Worm (Caenorhabditis elegans) whole organism, L4 larva: ENCODE data around the gene lin-48.

ENCODE experiments used
- F37D6.2 ChIP-seq: sonication (generic microtip); optimal IDR thresholded peaks from 2 replicates; lab custom pipeline; 2016; ENCODE audit warnings: mild to moderate bottlenecking, missing genetic modification characterization, missing compliant biosample characterization
- T26A8.4 ChIP-seq: fragments of 200-800 bp; sonication (Bioruptor generic); IDR thresholded peaks from 2 replicates; pipeline ENCODE4 v1.3.6; 2022; ENCODE audit warnings: missing genetic modification characterization, missing compliant biosample characterization
- Y48G9A.11 ChIP-seq: fragments of 200-800 bp; sonication (Bioruptor generic); IDR thresholded peaks from 2 replicates; pipeline ENCODE4 v1.3.6; 2022; ENCODE audit warnings: missing genetic modification reagents, missing genetic modification characterization, missing compliant biosample characterization
- Y5F2A.4 ChIP-seq: fragments of 200-800 bp; sonication (Bioruptor generic); optimal IDR thresholded peaks from 2 replicates; lab custom pipeline; 2018; ENCODE audit warnings: mild to moderate bottlenecking, missing genetic modification characterization, missing compliant biosample characterization
- ZK337.2 ChIP-seq: fragments of 200-800 bp; sonication (Bioruptor generic); IDR thresholded peaks from 2 replicates; pipeline ENCODE4 v1.3.6; 2022; ENCODE audit warnings: missing genetic modification reagents, missing genetic modification characterization, missing compliant biosample characterization
- ZK546.5 ChIP-seq, 2 experiments: sonication (generic microtip); optimal IDR thresholded peaks; 2 replicates each; lab custom pipeline; 2017; ENCODE audit warnings: missing biosample characterization in 2 of 2, missing genetic modification characterization in 2 of 2
- aha-1 ChIP-seq: fragments of 150-350 bp; peaks from one replicate; lab custom pipeline; 2014; ENCODE audit warnings: missing biosample characterization, missing genetic modification characterization
- aly-2 ChIP-seq: sonication (generic microtip); optimal IDR thresholded peaks from 2 replicates; lab custom pipeline; 2018; ENCODE audit warnings: missing biosample characterization, missing genetic modification characterization
- ces-1 ChIP-seq: fragments of 150-350 bp; sonication (generic microtip); optimal IDR thresholded peaks from 4 replicates; lab custom pipeline; 2014; ENCODE audit warnings: missing biosample characterization, missing genetic modification reagents, missing genetic modification characterization
- cey-2 ChIP-seq: sonication (generic microtip); optimal IDR thresholded peaks from 3 replicates; lab custom pipeline; 2017; ENCODE audit warnings: missing genetic modification characterization, mild to moderate bottlenecking, missing compliant biosample characterization, antibody characterized with exemption, borderline replicate concordance; ENCODE audit not compliant: insufficient read depth
- ctbp-1 ChIP-seq: fragments of 200-800 bp; sonication (Bioruptor generic); IDR thresholded peaks from 2 replicates; pipeline ENCODE4 v1.3.6; 2022; ENCODE audit warnings: missing genetic modification reagents, missing genetic modification characterization, missing compliant biosample characterization
- daf-12 ChIP-seq: fragments of 150-350 bp; optimal IDR thresholded peaks from 2 replicates; lab custom pipeline; 2014; ENCODE audit warnings: missing biosample characterization, missing genetic modification reagents, missing genetic modification characterization
- daf-16 ChIP-seq, 3 experiments: sonication (generic microtip); optimal IDR thresholded peaks; 2 replicates each; lab custom pipeline; 2016 to 2017; ENCODE audit warnings: missing genetic modification characterization in 3 of 3, missing genetic modification reagents in 3 of 3, mild to moderate bottlenecking in 2 of 3, missing compliant biosample characterization in 2 of 3, missing biosample characterization in 1 of 3, moderate library complexity in 1 of 3
- daf-8 ChIP-seq: fragments of 200-800 bp; sonication (Bioruptor generic); IDR thresholded peaks from 2 replicates; pipeline ENCODE4 v1.3.6; 2022; ENCODE audit warnings: missing genetic modification characterization, missing compliant biosample characterization
- dpl-1 ChIP-seq: fragments of 150-350 bp; optimal IDR thresholded peaks from 2 replicates; lab custom pipeline; 2014; ENCODE audit warnings: missing biosample characterization, missing genetic modification reagents, missing genetic modification characterization
- duxl-1 ChIP-seq: sonication (generic microtip); optimal IDR thresholded peaks from 2 replicates; lab custom pipeline; 2016; ENCODE audit warnings: mild to moderate bottlenecking, missing genetic modification characterization, moderate library complexity, missing compliant biosample characterization; ENCODE audit not compliant: poor library complexity
- dve-1 ChIP-seq: sonication (generic microtip); optimal IDR thresholded peaks from 2 replicates; lab custom pipeline; 2017; ENCODE audit warnings: antibody characterized with exemption, mild to moderate bottlenecking, missing genetic modification characterization, missing compliant biosample characterization; ENCODE audit not compliant: insufficient read depth
- egl-43 ChIP-seq: fragments of 200-800 bp; sonication (Bioruptor generic); IDR thresholded peaks from 2 replicates; pipeline ENCODE4 v1.3.6; 2022; ENCODE audit warnings: missing genetic modification reagents, missing genetic modification characterization, missing compliant biosample characterization
- fkh-10 ChIP-seq: fragments of 150-350 bp; optimal IDR thresholded peaks from 2 replicates; lab custom pipeline; 2014; ENCODE audit warnings: missing biosample characterization, missing genetic modification reagents, missing genetic modification characterization
- hmg-1.1 ChIP-seq: fragments of 200-800 bp; sonication (Bioruptor generic); IDR thresholded peaks from 2 replicates; pipeline ENCODE4 v1.3.6; 2022; ENCODE audit warnings: missing genetic modification reagents, missing genetic modification characterization, missing compliant biosample characterization
- lin-29 ChIP-seq: fragments of 200-800 bp; sonication (Bioruptor generic); IDR thresholded peaks from 2 replicates; pipeline ENCODE4 v1.3.6; 2022; ENCODE audit warnings: missing genetic modification reagents, missing genetic modification characterization, missing compliant biosample characterization
- lin-38 ChIP-seq: fragments of 200-800 bp; sonication (Bioruptor generic); IDR thresholded peaks from 2 replicates; pipeline ENCODE4 v1.3.6; 2022; ENCODE audit warnings: missing genetic modification reagents, missing genetic modification characterization, missing compliant biosample characterization
- mdt-29 ChIP-seq: fragments of 200-800 bp; sonication (Bioruptor generic); IDR thresholded peaks from 2 replicates; pipeline ENCODE4 v1.3.6; 2022; ENCODE audit warnings: missing genetic modification reagents, missing genetic modification characterization, missing compliant biosample characterization
- mep-1 ChIP-seq: fragments of 150-350 bp; sonication (generic microtip); optimal IDR thresholded peaks from 3 replicates; lab custom pipeline; 2014; ENCODE audit warnings: missing biosample characterization, missing genetic modification characterization
- mes-2 ChIP-seq: sonication (generic microtip); optimal IDR thresholded peaks from 2 replicates; lab custom pipeline; 2016; ENCODE audit warnings: missing genotype, mild to moderate bottlenecking, missing genetic modification characterization, missing compliant biosample characterization; ENCODE audit not compliant: poor library complexity, severe bottlenecking
- mxl-3 ChIP-seq: fragments of 200-800 bp; sonication (Bioruptor generic); optimal IDR thresholded peaks from 2 replicates; lab custom pipeline; 2018; ENCODE audit warnings: mild to moderate bottlenecking, missing genetic modification characterization, missing compliant biosample characterization
- nhr-10 ChIP-seq: fragments of 150-350 bp; optimal IDR thresholded peaks from 2 replicates; lab custom pipeline; 2014; ENCODE audit warnings: missing biosample characterization, missing genetic modification characterization
- nhr-102 ChIP-seq: sonication (generic microtip); optimal IDR thresholded peaks from 2 replicates; lab custom pipeline; 2016; ENCODE audit warnings: mild to moderate bottlenecking, missing genetic modification characterization, moderate library complexity, missing compliant biosample characterization
- nhr-237 ChIP-seq: sonication (generic microtip); optimal IDR thresholded peaks from 2 replicates; lab custom pipeline; 2017; ENCODE audit warnings: missing biosample characterization, missing genetic modification characterization
- nhr-28 ChIP-seq: fragments of 150-350 bp; optimal IDR thresholded peaks from 2 replicates; lab custom pipeline; 2014; ENCODE audit warnings: missing biosample characterization, missing genetic modification characterization
- nhr-41 ChIP-seq: fragments of 200-800 bp; sonication (Bioruptor generic); IDR thresholded peaks from 2 replicates; pipeline ENCODE4 v1.3.6; 2022; ENCODE audit warnings: missing genetic modification reagents, missing genetic modification characterization, missing compliant biosample characterization
- nhr-42 ChIP-seq: fragments of 200-800 bp; sonication (Bioruptor generic); IDR thresholded peaks from 2 replicates; pipeline ENCODE4 v1.3.6; 2022; ENCODE audit warnings: missing genetic modification characterization, missing compliant biosample characterization
- nhr-6 ChIP-seq: fragments of 150-350 bp; optimal IDR thresholded peaks from 2 replicates; lab custom pipeline; 2014; ENCODE audit warnings: missing biosample characterization, missing genetic modification characterization
- nhr-77 ChIP-seq: fragments of 150-350 bp; optimal IDR thresholded peaks from 2 replicates; lab custom pipeline; 2014; ENCODE audit warnings: missing biosample characterization, missing genetic modification characterization
- pha-4 ChIP-seq, 2 experiments: fragments of 150-350 bp in 1 of 2; fragments of 200-800 bp in 1 of 2; sonication (Bioruptor generic) in 1 of 2; IDR thresholded peaks in 1 of 2; optimal IDR thresholded peaks in 1 of 2; 2 replicates each; pipeline versions ENCODE4 v1.3.6 to Lab custom; 2014 to 2022; ENCODE audit warnings: missing genetic modification characterization in 2 of 2, missing genetic modification reagents in 2 of 2, missing biosample characterization in 1 of 2, missing compliant biosample characterization in 1 of 2
- php-3 ChIP-seq: fragments of 200-800 bp; sonication (Bioruptor generic); IDR thresholded peaks from 2 replicates; pipeline ENCODE4 v1.3.6; 2022; ENCODE audit warnings: missing genetic modification reagents, missing genetic modification characterization, missing compliant biosample characterization
- rbr-2 ChIP-seq: sonication (generic microtip); optimal IDR thresholded peaks from 2 replicates; lab custom pipeline; 2016; ENCODE audit warnings: missing genotype, missing genetic modification characterization, missing compliant biosample characterization
- saeg-2 ChIP-seq: fragments of 200-800 bp; sonication (Bioruptor generic); IDR thresholded peaks from 2 replicates; pipeline ENCODE4 v1.3.6; 2022; ENCODE audit warnings: missing genetic modification reagents, missing genetic modification characterization, missing compliant biosample characterization
- set-16 ChIP-seq: fragments of 200-800 bp; sonication (Bioruptor generic); IDR thresholded peaks from 2 replicates; pipeline ENCODE4 v1.3.6; 2022; ENCODE audit warnings: missing genetic modification reagents, missing genetic modification characterization, missing compliant biosample characterization
- skn-1 ChIP-seq: fragments of 150-350 bp; optimal IDR thresholded peaks from 2 replicates; lab custom pipeline; 2014; ENCODE audit warnings: missing biosample characterization, missing genetic modification characterization
- unc-130 ChIP-seq: sonication (generic microtip); optimal IDR thresholded peaks from 2 replicates; lab custom pipeline; 2016; ENCODE audit warnings: missing genetic modification reagents, missing genetic modification characterization, missing compliant biosample characterization
- unc-39 ChIP-seq: sonication (generic microtip); optimal IDR thresholded peaks from 2 replicates; lab custom pipeline; 2017; ENCODE audit warnings: missing biosample characterization, missing genetic modification characterization
- unc-62 ChIP-seq, 3 experiments: fragments of 150-350 bp in 1 of 3; sonication (generic microtip); optimal IDR thresholded peaks in 2 of 3; peaks in 1 of 3; 1 replicate in 1 of 3; 2 replicates in 2 of 3; lab custom pipeline; 2014 to 2017; ENCODE audit warnings: missing biosample characterization in 3 of 3, missing genetic modification characterization in 3 of 3, missing genetic modification reagents in 3 of 3, missing genotype in 1 of 3

lin-48 gene

ce11 chrIII:3765460-3765859, 20.2 kb downstream of the lin-48 start, which contains the start of gene C44F1.1:
C44F1.1 (minus strand) TSS chrIII:3765560.
- no peak for TF ChIP-seq nhr-77 (tag; lab: Kevin White, UChicago)
- TF ChIP-seq mep-1 (tag; lab: Kevin White, UChicago), result no peak
- TF ChIP-seq ZK546.5 (tag; optimal IDR thresholded peaks at IDR 0.05; lab: Kevin White, UChicago), result no peak
- TF ChIP-seq aha-1 (tag; lab: Kevin White, UChicago), result peak; percentile 10
- no peak for TF ChIP-seq aly-2 (tag; lab: Kevin White, UChicago)
- TF ChIP-seq lin-38 (GFP tag; lab: Robert Waterston, UW), result no peak

DNA sequence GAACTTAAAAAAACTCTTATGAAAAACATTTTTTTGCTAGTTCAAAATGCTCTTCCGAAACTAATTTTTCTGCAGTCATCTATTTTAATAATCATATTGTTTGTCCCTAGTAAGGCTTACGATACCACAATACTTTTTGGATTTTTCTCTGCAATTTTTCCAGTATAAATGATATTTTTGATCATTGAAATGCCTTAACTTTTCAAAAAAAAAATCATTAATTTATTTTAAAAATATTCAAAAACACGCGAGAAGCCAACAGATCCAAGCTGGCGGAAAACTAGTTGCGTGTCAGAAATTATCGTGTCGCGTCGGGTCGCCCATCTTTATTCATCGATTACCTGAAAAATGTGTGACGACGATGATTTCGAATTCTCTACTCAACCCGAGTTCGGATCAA, 23.0 kb downstream of the lin-48 start, which contains the start of gene gmeb-3:
Gene gmeb-3, plus strand, starts transcription at position 301 of the 400 bp plus-strand sequence.
- no peak for TF ChIP-seq egl-43
- TF ChIP-seq, all 104 proteins: peak for 0

ce11 chrIII:3770370-3770769, 25.1 kb downstream of the lin-48 start:
- TF ChIP-seq set-16 (GFP tag; lab: Robert Waterston, UW), result peak; percentile 42

- TF ChIP-seq mep-1 (tag; lab: Kevin White, UChicago) (peak; percentile 59), nhr-41 (no peak), nhr-102 (tag; lab: Kevin White, UChicago) (no peak), unc-62 (GFP tag; optimal IDR thresholded peaks at IDR 0.05 in 1 of 2; lab: Kevin White, UChicago) (peak in 1 of 2 experiments; percentile 79), unc-62 (tag; optimal IDR thresholded peaks at IDR 0.05; lab: Kevin White, UChicago) (no peak), daf-16 (GFP tag; optimal IDR thresholded peaks at IDR 0.05; lab: Kevin White, UChicago) (peak in 1 of 2 experiments; percentile 82), daf-16 (tag; optimal IDR thresholded peaks at IDR 0.05; lab: Kevin White, UChicago) (peak; percentile 90), duxl-1 (tag; lab: Kevin White, UChicago) (no peak), mxl-3 (no peak), nhr-10 (tag; lab: Kevin White, UChicago) (no peak), aly-2 (tag; lab: Kevin White, UChicago) (no peak), hmg-1.1 (GFP tag; lab: Robert Waterston, UW) (peak; percentile 29; the same call in 1 of the 2 replicates), Y48G9A.11 (GFP tag; lab: Robert Waterston, UW) (no peak), php-3 (no peak), F37D6.2 (tag; lab: Kevin White, UChicago) (no peak), lin-29 (GFP tag; lab: Robert Waterston, UW) (no peak), fkh-10 (GFP tag; lab: Kevin White, UChicago) (no peak), ZK337.2 (GFP tag; lab: Robert Waterston, UW) (no peak), mdt-29 (GFP tag; lab: Robert Waterston, UW) (no peak), daf-12 (tag; lab: Kevin White, UChicago) (no peak), unc-130 (GFP tag; lab: Kevin White, UChicago) (no peak), pha-4 (GFP tag; IDR thresholded peaks at IDR 0.05; lab: Robert Waterston, UW) (no peak), pha-4 (tag; optimal IDR thresholded peaks at IDR 0.05; lab: Kevin White, UChicago) (peak; percentile 73), skn-1 (no peak), rbr-2 (tag; lab: Kevin White, UChicago) (peak; percentile 30), daf-8 (GFP tag; lab: Robert Waterston, UW) (no peak), Y5F2A.4 (GFP tag; lab: Kevin White, UChicago) (no peak), saeg-2 (no peak), aha-1 (tag; lab: Kevin White, UChicago) (peak; percentile 98), unc-39 (tag; lab: Kevin White, UChicago) (no peak), ces-1 (no peak), nhr-28 (peak; percentile 16), T26A8.4 (no peak), nhr-42 (no peak), dve-1 (peak; percentile 76), mes-2 (tag; lab: Kevin White, UChicago) (peak; percentile 57), cey-2 (no peak), dpl-1 (GFP tag; lab: Kevin White, UChicago) (no peak), nhr-237 (no peak), nhr-6 (peak; percentile 77), ctbp-1 (GFP tag; lab: Robert Waterston, UW) (no peak)
Observed at ce11 chrIII:3773173-3773572, 27.9 kb downstream of the lin-48 start, which contains the start of gene lec-4. lec-4 (minus strand) TSS chrIII:3773326.
